Worm (Caenorhabditis elegans) whole organism, L1 larva: ENCODE measurements around the gene oac-3.

Experiments used
- C16A3.4 ChIP-seq: fragments of 150-350 bp; optimal IDR thresholded peaks from 2 replicates; lab custom pipeline; 2014; ENCODE audit warnings: missing biosample characterization, missing genetic modification characterization
- C34B4.2 ChIP-seq: sonication (generic microtip); optimal IDR thresholded peaks from 2 replicates; lab custom pipeline; 2017; ENCODE audit warnings: mild to moderate bottlenecking, missing genetic modification characterization, missing compliant biosample characterization
- aly-2 ChIP-seq: fragments of 150-350 bp; optimal IDR thresholded peaks from 2 replicates; lab custom pipeline; 2014; ENCODE audit warnings: missing biosample characterization, missing genetic modification characterization
- ama-1 ChIP-seq: fragments of 150-350 bp; optimal IDR thresholded peaks from 2 replicates; lab custom pipeline; 2014
- blmp-1 ChIP-seq: fragments of 150-350 bp; optimal IDR thresholded peaks from 2 replicates; lab custom pipeline; 2014; ENCODE audit warnings: missing biosample characterization, missing genetic modification characterization
- efl-1 ChIP-seq, 4 experiments: fragments of 150-350 bp; optimal IDR thresholded peaks in 3 of 4; peaks in 1 of 4; 1 replicate in 1 of 4; 2 replicates in 3 of 4; lab custom pipeline; 2014; ENCODE audit warnings: missing biosample characterization in 2 of 4, missing genetic modification characterization in 2 of 4, missing genetic modification reagents in 2 of 4
- efl-3 ChIP-seq: fragments of 200-800 bp; sonication (Bioruptor generic); optimal IDR thresholded peaks from 2 replicates; lab custom pipeline; 2018; ENCODE audit warnings: mild to moderate bottlenecking, missing genetic modification characterization, missing compliant biosample characterization
- egl-27 ChIP-seq, 2 experiments: fragments of 150-350 bp in 1 of 2; sonication (generic microtip); optimal IDR thresholded peaks; 3 replicates each; lab custom pipeline; 2017 to 2018; ENCODE audit warnings: missing biosample characterization in 2 of 2, missing genetic modification characterization in 2 of 2, missing genetic modification reagents in 2 of 2
- elt-2 ChIP-seq: sonication (generic microtip); optimal IDR thresholded peaks from 2 replicates; lab custom pipeline; 2016; ENCODE audit warnings: missing genetic modification characterization, mild to moderate bottlenecking, inconsistent platforms, missing compliant biosample characterization, missing genetic modification reagents
- elt-3 ChIP-seq, 6 experiments: fragments of 150-350 bp in 1 of 6; sonication (generic microtip); optimal IDR thresholded peaks; 2 replicates each; lab custom pipeline; 2017 to 2018; ENCODE audit warnings: missing biosample characterization in 6 of 6, missing genetic modification characterization in 6 of 6, inconsistent platforms in 1 of 6
- fkh-4 ChIP-seq: sonication (generic microtip); optimal IDR thresholded peaks from 2 replicates; lab custom pipeline; 2016; ENCODE audit warnings: missing compliant biosample characterization, missing genetic modification characterization, borderline replicate concordance
- isw-1 ChIP-seq: fragments of 200-800 bp; sonication (Bioruptor generic); IDR thresholded peaks from 2 replicates; pipeline ENCODE4 v1.3.6; 2022; ENCODE audit warnings: missing genetic modification characterization, missing compliant biosample characterization
- jun-1 ChIP-seq: fragments of 150-350 bp; optimal IDR thresholded peaks from 2 replicates; lab custom pipeline; 2014; ENCODE audit warnings: missing biosample characterization, missing genetic modification reagents, missing genetic modification characterization
- lin-13 ChIP-seq: fragments of 150-350 bp; optimal IDR thresholded peaks from 2 replicates; lab custom pipeline; 2014; ENCODE audit warnings: missing biosample characterization, missing genetic modification reagents, missing genetic modification characterization
- lin-14 ChIP-seq: fragments of 200-800 bp; sonication (Bioruptor generic); optimal IDR thresholded peaks from 2 replicates; lab custom pipeline; 2018; ENCODE audit warnings: mild to moderate bottlenecking, missing genetic modification characterization, moderate library complexity, missing compliant biosample characterization
- lin-35 ChIP-seq, 2 experiments: fragments of 150-350 bp; optimal IDR thresholded peaks; 2 replicates each; lab custom pipeline; 2014; ENCODE audit warnings: missing biosample characterization in 2 of 2, missing genetic modification characterization in 2 of 2, missing genetic modification reagents in 2 of 2
- lin-39 ChIP-seq: fragments of 150-350 bp; optimal IDR thresholded peaks from 2 replicates; lab custom pipeline; 2014; ENCODE audit warnings: missing biosample characterization, missing genetic modification reagents, missing genetic modification characterization
- lir-3 ChIP-seq: sonication (generic microtip); optimal IDR thresholded peaks from 2 replicates; lab custom pipeline; 2016; ENCODE audit warnings: mild to moderate bottlenecking, missing genetic modification characterization, moderate library complexity, missing compliant biosample characterization; ENCODE audit not compliant: poor library complexity
- mdl-1 ChIP-seq, 2 experiments: fragments of 150-350 bp; optimal IDR thresholded peaks; 2 replicates each; lab custom pipeline; 2014 to 2017; ENCODE audit warnings: missing biosample characterization in 2 of 2, missing genetic modification characterization in 2 of 2, inconsistent platforms in 1 of 2
- mep-1 ChIP-seq: fragments of 150-350 bp; optimal IDR thresholded peaks from 2 replicates; lab custom pipeline; 2014; ENCODE audit warnings: missing biosample characterization, missing genetic modification characterization
- nhr-11 ChIP-seq: fragments of 150-350 bp; optimal IDR thresholded peaks from 2 replicates; lab custom pipeline; 2014; ENCODE audit warnings: missing biosample characterization, missing genetic modification characterization
- nhr-237 ChIP-seq: fragments of 150-350 bp; optimal IDR thresholded peaks from 2 replicates; lab custom pipeline; 2014; ENCODE audit warnings: missing biosample characterization, missing genetic modification characterization
- nhr-71 ChIP-seq: sonication (generic microtip); optimal IDR thresholded peaks from 2 replicates; lab custom pipeline; 2016; ENCODE audit warnings: mild to moderate bottlenecking, missing genetic modification characterization, moderate library complexity, missing compliant biosample characterization
- nhr-85 ChIP-seq: sonication (generic microtip); peaks from one replicate; lab custom pipeline; 2016; ENCODE audit warnings: missing genetic modification characterization, inconsistent platforms, missing compliant biosample characterization
- pax-3 ChIP-seq: fragments of 200-800 bp; sonication (Bioruptor generic); optimal IDR thresholded peaks from 2 replicates; lab custom pipeline; 2018; ENCODE audit warnings: mild to moderate bottlenecking, missing genetic modification characterization, moderate library complexity, missing compliant biosample characterization
- pqm-1 ChIP-seq: sonication (generic microtip); optimal IDR thresholded peaks from 3 replicates; lab custom pipeline; 2017; ENCODE audit warnings: missing biosample characterization, missing genetic modification characterization
- skn-1 ChIP-seq: fragments of 150-350 bp; optimal IDR thresholded peaks from 2 replicates; lab custom pipeline; 2014; ENCODE audit warnings: missing biosample characterization, missing genetic modification characterization
- snu-23 ChIP-seq: sonication (generic microtip); optimal IDR thresholded peaks from 2 replicates; lab custom pipeline; 2016; ENCODE audit warnings: missing genetic modification characterization, missing compliant biosample characterization
- sox-4 ChIP-seq: sonication (generic microtip); optimal IDR thresholded peaks from 2 replicates; lab custom pipeline; 2016; ENCODE audit warnings: missing genetic modification characterization, missing compliant biosample characterization
- swsn-7 ChIP-seq: sonication (generic microtip); optimal IDR thresholded peaks from 2 replicates; lab custom pipeline; 2016; ENCODE audit warnings: missing genetic modification characterization, missing compliant biosample characterization
- tlp-1 ChIP-seq: fragments of 150-350 bp; optimal IDR thresholded peaks from 2 replicates; lab custom pipeline; 2014; ENCODE audit warnings: missing biosample characterization, missing genetic modification characterization
- unc-130 ChIP-seq: fragments of 150-350 bp; optimal IDR thresholded peaks from 2 replicates; lab custom pipeline; 2017; ENCODE audit warnings: missing biosample characterization, missing genetic modification characterization, inconsistent platforms
- unc-86 ChIP-seq: sonication (generic microtip); optimal IDR thresholded peaks from 2 replicates; lab custom pipeline; 2016; ENCODE audit warnings: missing genetic modification characterization, missing compliant biosample characterization
- unc-98 ChIP-seq: fragments of 200-800 bp; sonication (Bioruptor generic); IDR thresholded peaks from 2 replicates; pipeline ENCODE4 v1.3.6; 2022; ENCODE audit warnings: missing genetic modification characterization, missing compliant biosample characterization
- xbp-1 ChIP-seq: sonication (generic microtip); optimal IDR thresholded peaks from 2 replicates; lab custom pipeline; 2016; ENCODE audit warnings: missing genetic modification characterization, missing compliant biosample characterization
- zip-4 ChIP-seq: fragments of 200-800 bp; sonication (Bioruptor generic); optimal IDR thresholded peaks from 2 replicates; lab custom pipeline; 2018; ENCODE audit warnings: mild to moderate bottlenecking, missing genetic modification characterization, moderate library complexity, missing compliant biosample characterization
- ztf-11 ChIP-seq, 2 experiments: sonication (generic microtip); optimal IDR thresholded peaks; 2 replicates each; lab custom pipeline; 2016 to 2017; ENCODE audit warnings: missing genetic modification characterization in 2 of 2, missing biosample characterization in 1 of 2, missing compliant biosample characterization in 1 of 2
- ztf-4 ChIP-seq: fragments of 150-350 bp; optimal IDR thresholded peaks from 2 replicates; lab custom pipeline; 2014; ENCODE audit warnings: missing biosample characterization, missing genetic modification characterization

oac-3 gene

ce11 chrV:13893583-13893982, 5.7 kb upstream of the oac-3 start:
- TF ChIP-seq zip-4 (GFP tag; lab: Kevin White, UChicago) (no peak), ama-1 (no peak), unc-98 (no peak), unc-130 (no peak), pqm-1 (peak; percentile 93), lir-3 (tag; lab: Kevin White, UChicago) (no peak), sox-4 (tag; lab: Kevin White, UChicago) (no peak), elt-2 (tag; lab: Kevin White, UChicago) (peak; percentile 85), unc-86 (no peak), ztf-11 (tag; optimal IDR thresholded peaks at IDR 0.05; lab: Kevin White, UChicago) (no peak), lin-35 (GFP tag; optimal IDR thresholded peaks at IDR 0.05; lab: Kevin White, UChicago) (peak in 1 of 2 experiments; percentile 48), jun-1 (peak; percentile 9)
- TF ChIP-seq, all 84 proteins: peak for 4

ce11 chrV:13898356-13898755, 957 bp upstream of the oac-3 start, which contains the start of gene cyp-35C1:
Gene cyp-35C1 (minus strand): TSS chrV:13898487.
- TF ChIP-seq elt-2 (tag; lab: Kevin White, UChicago) (peak; percentile 2), lir-3 (tag; lab: Kevin White, UChicago) (no peak)
- TF ChIP-seq, all 84 proteins: peak for 1

ce11 chrV:13902495-13902894, 3.2 kb downstream of the oac-3 start, which contains the start of gene C06B3.1:
Gene C06B3.1 (plus strand): TSS chrV:13902795.
- TF ChIP-seq egl-27 (tag; optimal IDR thresholded peaks at IDR 0.05; lab: Kevin White, UChicago) (no peak), nhr-237 (tag; lab: Kevin White, UChicago) (no peak), tlp-1 (tag; lab: Kevin White, UChicago) (no peak), C34B4.2 (tag; lab: Kevin White, UChicago) (no peak), C16A3.4 (tag; lab: Kevin White, UChicago) (no peak), lin-13 (GFP tag; lab: Kevin White, UChicago) (no peak), nhr-11 (tag; lab: Kevin White, UChicago) (no peak), mep-1 (tag; lab: Kevin White, UChicago) (no peak), unc-130 (no peak), pax-3 (tag; lab: Kevin White, UChicago) (no peak)

- TF ChIP-seq xbp-1: no peak
- no peak for TF ChIP-seq unc-86
Measured at ce11 chrV:13904446-13904845, 5.1 kb downstream of the oac-3 start, which contains the start of gene stdh-3. Gene stdh-3 (plus strand): TSS chrV:13904611.

- peak; percentile 5 for TF ChIP-seq C16A3.4 (tag; lab: Kevin White, UChicago)
- TF ChIP-seq mep-1 (tag; lab: Kevin White, UChicago): peak; percentile 35
- no peak for TF ChIP-seq elt-3 (tag; optimal IDR thresholded peaks at IDR 0.05; lab: Kevin White, UChicago)
- TF ChIP-seq lin-14 (GFP tag; lab: Kevin White, UChicago): peak; percentile 69
- no peak for TF ChIP-seq isw-1 (GFP tag; lab: Robert Waterston, UW)
- no peak for TF ChIP-seq mdl-1 (tag; optimal IDR thresholded peaks at IDR 0.05; lab: Kevin White, UChicago)
- peak in 1 of 2 experiments; percentile 0 for TF ChIP-seq efl-1 (optimal IDR thresholded peaks at IDR 0.05; lab: Kevin White, UChicago)
- TF ChIP-seq efl-1 (GFP tag; optimal IDR thresholded peaks at IDR 0.05 in 1 of 2; lab: Kevin White, UChicago): peak in 1 of 2 experiments; percentile 61
- no peak for TF ChIP-seq nhr-85 (tag; lab: Kevin White, UChicago)
- TF ChIP-seq aly-2 (tag; lab: Kevin White, UChicago): no peak
- peak; percentile 32 for TF ChIP-seq nhr-71 (tag; lab: Kevin White, UChicago)
- no peak for TF ChIP-seq swsn-7
- TF ChIP-seq unc-98: no peak
- TF ChIP-seq fkh-4 (tag; lab: Kevin White, UChicago): no peak
- no peak for TF ChIP-seq ztf-4 (tag; lab: Kevin White, UChicago)
- no peak for TF ChIP-seq lin-39 (tag; lab: Kevin White, UChicago)
- TF ChIP-seq efl-3 (GFP tag; lab: Kevin White, UChicago): no peak
- peak; percentile 15 for TF ChIP-seq blmp-1 (tag; lab: Kevin White, UChicago)
- TF ChIP-seq snu-23 (GFP tag; lab: Kevin White, UChicago): peak; percentile 25
- no peak for TF ChIP-seq skn-1 (tag; lab: Kevin White, UChicago)
Measured at ce11 chrV:13906166-13906565, 6.9 kb downstream of the oac-3 start, which contains the start of gene stdh-1. Gene stdh-1 (plus strand): TSS chrV:13906492.
